Fruit fly (Drosophila melanogaster) whole organism, prepupa: ENCODE measurements around the gene Tap42.
A peak's percentile ranks its signal among the peaks of the same experiment; 100 is the strongest.

Experiments
- Blimp-1 ChIP-seq: fragments of 200-800 bp; sonication (Bioruptor generic); optimal IDR thresholded peaks from 3 replicates; lab custom pipeline; 2017; ENCODE audit warnings: missing biosample characterization, missing genetic modification characterization, mild to moderate bottlenecking, moderate library complexity, missing genetic modification reagents
- CG10631 ChIP-seq: fragments of 200-800 bp; sonication (Bioruptor generic); optimal IDR thresholded peaks from 2 replicates; lab custom pipeline; 2016; ENCODE audit warnings: missing biosample characterization, missing genetic modification characterization
- CG10669 ChIP-seq: fragments of 200-800 bp; sonication (Bioruptor generic); optimal IDR thresholded peaks from 3 replicates; lab custom pipeline; 2018; ENCODE audit warnings: missing biosample characterization, mild to moderate bottlenecking, missing genetic modification characterization, moderate library complexity
- CG11762 ChIP-seq: fragments of 200-800 bp; sonication (Bioruptor generic); optimal IDR thresholded peaks from 3 replicates; lab custom pipeline; 2016; ENCODE audit warnings: missing biosample characterization, missing genetic modification characterization; ENCODE audit not compliant: insufficient read depth
- CG11902 ChIP-seq: fragments of 200-800 bp; sonication (Bioruptor generic); optimal IDR thresholded peaks from 3 replicates; lab custom pipeline; 2016; ENCODE audit warnings: missing biosample characterization, missing genetic modification characterization
- CG15336 ChIP-seq: fragments of 200-800 bp; sonication (Bioruptor generic); IDR thresholded peaks from 2 replicates; pipeline ENCODE4 v1.3.6; 2022; ENCODE audit warnings: missing biosample characterization, missing genetic modification characterization
- CG16779 ChIP-seq: fragments of 200-800 bp; sonication (Bioruptor generic); optimal IDR thresholded peaks from 3 replicates; lab custom pipeline; 2017; ENCODE audit warnings: missing biosample characterization, mild to moderate bottlenecking, missing genetic modification characterization
- CG3032 ChIP-seq: fragments of 200-800 bp; optimal IDR thresholded peaks from 2 replicates; lab custom pipeline; 2019; ENCODE audit warnings: missing biosample characterization, mild to moderate bottlenecking, missing genetic modification characterization, moderate library complexity
- CG31627 ChIP-seq: fragments of 200-800 bp; sonication (Bioruptor generic); optimal IDR thresholded peaks from 3 replicates; lab custom pipeline; 2016; ENCODE audit warnings: missing biosample characterization, missing genetic modification characterization
- CG32006 ChIP-seq: fragments of 200-800 bp; sonication (Bioruptor generic); optimal IDR thresholded peaks from 3 replicates; lab custom pipeline; 2017; ENCODE audit warnings: missing biosample characterization, mild to moderate bottlenecking, missing genetic modification characterization
- CG34406 ChIP-seq: fragments of 200-800 bp; sonication (Bioruptor generic); optimal IDR thresholded peaks from 3 replicates; lab custom pipeline; 2016; ENCODE audit warnings: missing biosample characterization, missing genetic modification characterization
- CG3919 ChIP-seq: fragments of 200-800 bp; sonication (Bioruptor generic); optimal IDR thresholded peaks from 3 replicates; lab custom pipeline; 2016; ENCODE audit warnings: missing biosample characterization, missing genetic modification characterization
- CG4318 ChIP-seq: fragments of 200-800 bp; sonication (Bioruptor generic); optimal IDR thresholded peaks from 3 replicates; lab custom pipeline; 2017; ENCODE audit warnings: missing biosample characterization, mild to moderate bottlenecking, missing genetic modification characterization
- CG6163 ChIP-seq: fragments of 200-800 bp; sonication (Bioruptor generic); IDR thresholded peaks from 3 replicates; pipeline ENCODE4 v1.3.6; 2022; ENCODE audit warnings: missing biosample characterization, missing genetic modification characterization
- CG6792 ChIP-seq: fragments of 200-800 bp; sonication (Bioruptor generic); optimal IDR thresholded peaks from 3 replicates; lab custom pipeline; 2016; ENCODE audit warnings: missing biosample characterization, missing genetic modification characterization
- CG6808 ChIP-seq: fragments of 200-800 bp; sonication (Bioruptor generic); optimal IDR thresholded peaks from 3 replicates; lab custom pipeline; 2017; ENCODE audit warnings: missing biosample characterization, missing genetic modification characterization, mild to moderate bottlenecking, moderate library complexity, missing genetic modification reagents
- CG8119 ChIP-seq: fragments of 200-800 bp; sonication (Bioruptor generic); IDR thresholded peaks from 3 replicates; pipeline ENCODE4 v1.3.6; 2022; ENCODE audit warnings: missing biosample characterization, missing genetic modification characterization
- CG8319 ChIP-seq: fragments of 200-800 bp; sonication (Bioruptor generic); optimal IDR thresholded peaks from 3 replicates; lab custom pipeline; 2016; ENCODE audit warnings: missing biosample characterization, missing genetic modification characterization
- CG8632 ChIP-seq: fragments of 200-800 bp; sonication (Bioruptor generic); optimal IDR thresholded peaks from 3 replicates; lab custom pipeline; 2016; ENCODE audit warnings: missing biosample characterization, missing genetic modification characterization
- CG9139 ChIP-seq: fragments of 200-800 bp; sonication (Bioruptor generic); optimal IDR thresholded peaks from 3 replicates; lab custom pipeline; 2017; ENCODE audit warnings: missing biosample characterization, mild to moderate bottlenecking, missing genetic modification characterization
- Eip75B ChIP-seq: fragments of 200-800 bp; sonication (Bioruptor generic); optimal IDR thresholded peaks from 3 replicates; lab custom pipeline; 2016; ENCODE audit warnings: missing biosample characterization, missing genetic modification characterization
- Eip78C ChIP-seq: fragments of 200-800 bp; sonication (Bioruptor generic); peaks from one replicate; lab custom pipeline; 2016; ENCODE audit warnings: missing biosample characterization, missing genetic modification characterization
- Eip93F ChIP-seq: fragments of 200-800 bp; sonication (Bioruptor generic); optimal IDR thresholded peaks from 2 replicates; lab custom pipeline; 2016; ENCODE audit warnings: missing biosample characterization, mild to moderate bottlenecking, missing genetic modification characterization
- Ets21C ChIP-seq: fragments of 200-800 bp; sonication (Bioruptor generic); optimal IDR thresholded peaks from 3 replicates; lab custom pipeline; 2016; ENCODE audit warnings: missing biosample characterization, missing genetic modification characterization
- Hr38 ChIP-seq: sonication (Bioruptor generic); optimal IDR thresholded peaks from 2 replicates; lab custom pipeline; 2016; ENCODE audit warnings: missing biosample characterization, missing genetic modification characterization
- Hr4 ChIP-seq: fragments of 200-800 bp; sonication (Bioruptor generic); optimal IDR thresholded peaks from 3 replicates; lab custom pipeline; 2016; ENCODE audit warnings: missing biosample characterization, missing genetic modification characterization
- Smox ChIP-seq: fragments of 200-800 bp; sonication (Bioruptor generic); optimal IDR thresholded peaks from 3 replicates; lab custom pipeline; 2016; ENCODE audit warnings: missing biosample characterization, missing genetic modification characterization
- Sox14 ChIP-seq: fragments of 200-800 bp; sonication (Bioruptor generic); optimal IDR thresholded peaks from 3 replicates; lab custom pipeline; 2016; ENCODE audit warnings: missing biosample characterization, missing genetic modification characterization
- Sox15 ChIP-seq: fragments of 200-800 bp; sonication (Bioruptor generic); optimal IDR thresholded peaks from 3 replicates; lab custom pipeline; 2016; ENCODE audit warnings: missing biosample characterization, missing genetic modification characterization
- achi ChIP-seq: fragments of 200-800 bp; sonication (Bioruptor generic); optimal IDR thresholded peaks from 3 replicates; lab custom pipeline; 2016; ENCODE audit warnings: missing biosample characterization, missing genetic modification characterization
- acj6 ChIP-seq: fragments of 200-800 bp; sonication (Bioruptor generic); optimal IDR thresholded peaks from 3 replicates; lab custom pipeline; 2016; ENCODE audit warnings: missing biosample characterization, missing genetic modification characterization
- cyc ChIP-seq: fragments of 200-800 bp; sonication (Bioruptor generic); optimal IDR thresholded peaks from 3 replicates; lab custom pipeline; 2016; ENCODE audit warnings: missing biosample characterization, missing genetic modification characterization
- dac ChIP-seq: fragments of 200-800 bp; sonication (Bioruptor generic); optimal IDR thresholded peaks from 2 replicates; lab custom pipeline; 2017; ENCODE audit warnings: missing biosample characterization, mild to moderate bottlenecking, missing genetic modification characterization
- dsx ChIP-seq: fragments of 200-800 bp; optimal IDR thresholded peaks from 3 replicates; lab custom pipeline; 2019; ENCODE audit warnings: missing biosample characterization, mild to moderate bottlenecking, missing genetic modification characterization, moderate library complexity; ENCODE audit not compliant: poor library complexity, severe bottlenecking
- eg ChIP-seq: fragments of 200-800 bp; sonication (Bioruptor generic); IDR thresholded peaks from 3 replicates; pipeline ENCODE4 v1.3.6; 2022; ENCODE audit warnings: missing biosample characterization, missing genetic modification characterization
- esn ChIP-seq: fragments of 200-800 bp; sonication (Bioruptor generic); optimal IDR thresholded peaks from 2 replicates; lab custom pipeline; 2016; ENCODE audit warnings: missing biosample characterization, mild to moderate bottlenecking, missing genetic modification characterization, moderate library complexity
- fd59A ChIP-seq: fragments of 200-800 bp; sonication (Bioruptor generic); optimal IDR thresholded peaks from 2 replicates; lab custom pipeline; 2017; ENCODE audit warnings: missing biosample characterization, mild to moderate bottlenecking, missing genetic modification characterization, missing genetic modification reagents
- fkh ChIP-seq: fragments of 200-800 bp; sonication (Bioruptor generic); optimal IDR thresholded peaks from 3 replicates; lab custom pipeline; 2017; ENCODE audit warnings: missing biosample characterization, mild to moderate bottlenecking, missing genetic modification characterization, moderate library complexity
- lz ChIP-seq: fragments of 200-800 bp; sonication (Bioruptor generic); optimal IDR thresholded peaks from 3 replicates; lab custom pipeline; 2016; ENCODE audit warnings: missing biosample characterization, missing genetic modification characterization
- pdm3 ChIP-seq: fragments of 200-800 bp; sonication (Bioruptor generic); optimal IDR thresholded peaks from 3 replicates; lab custom pipeline; 2016; ENCODE audit warnings: missing biosample characterization, missing genetic modification characterization
- salr ChIP-seq, 2 experiments: fragments of 200-800 bp; sonication (Bioruptor generic); optimal IDR thresholded peaks; 3 replicates each; lab custom pipeline; 2016 to 2018; ENCODE audit warnings: missing biosample characterization in 2 of 2, missing genetic modification characterization in 2 of 2, mild to moderate bottlenecking in 1 of 2
- spab ChIP-seq: fragments of 200-800 bp; sonication (Bioruptor generic); optimal IDR thresholded peaks from 2 replicates; lab custom pipeline; 2017; ENCODE audit warnings: missing biosample characterization, mild to moderate bottlenecking, missing genetic modification characterization, missing genetic modification reagents
- ss ChIP-seq, 2 experiments: fragments of 200-800 bp; sonication (Bioruptor generic); optimal IDR thresholded peaks; 2 replicates in 1 of 2; 3 replicates in 1 of 2; lab custom pipeline; 2017 to 2018; ENCODE audit warnings: mild to moderate bottlenecking in 2 of 2, missing biosample characterization in 2 of 2, missing genetic modification characterization in 2 of 2, moderate library complexity in 1 of 2
- svp ChIP-seq: fragments of 200-800 bp; sonication (Bioruptor generic); peaks from one replicate; lab custom pipeline; 2016; ENCODE audit warnings: missing biosample characterization, missing genetic modification characterization
- topi ChIP-seq: fragments of 200-800 bp; sonication (Bioruptor generic); optimal IDR thresholded peaks from 3 replicates; lab custom pipeline; 2016; ENCODE audit warnings: missing biosample characterization, missing genetic modification characterization
- vri ChIP-seq: fragments of 200-800 bp; sonication (Bioruptor generic); optimal IDR thresholded peaks from 3 replicates; lab custom pipeline; 2016; ENCODE audit warnings: missing biosample characterization, mild to moderate bottlenecking, missing genetic modification characterization

Gene Tap42

DNA sequence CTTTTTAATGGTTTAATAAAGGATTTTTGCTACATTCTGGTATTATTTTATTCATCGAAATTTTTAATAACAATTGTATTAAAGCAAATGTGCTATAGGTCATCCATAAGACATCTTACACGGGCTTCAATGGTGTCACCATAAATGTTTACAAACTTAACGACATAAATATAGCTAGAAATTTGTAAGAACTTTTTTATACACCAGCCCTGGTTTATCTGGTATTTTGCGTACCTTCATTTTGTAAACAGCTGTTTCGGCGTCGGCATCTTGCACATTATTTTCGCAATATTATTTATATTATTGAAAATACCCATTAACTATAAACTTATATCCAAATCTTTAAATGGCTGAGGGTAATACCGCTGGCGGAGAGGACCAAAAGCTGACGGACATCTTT lies at the start of gene Tap42:
Gene Tap42 (plus strand): TSS at position 240 of the 400 bp plus-strand sequence.
- peak; percentile 34 for TF ChIP-seq Eip93F
- TF ChIP-seq Sox15 (GFP tag; lab: Kevin White, UChicago) = no peak
- TF ChIP-seq Hr38 = no peak
- peak; percentile 37 for TF ChIP-seq Smox (GFP tag; lab: Kevin White, UChicago)
- TF ChIP-seq ss (GFP tag; optimal IDR thresholded peaks at IDR 0.05; lab: Kevin White, UChicago) = no peak
- no peak for TF ChIP-seq CG11902
- TF ChIP-seq CG11762 (GFP tag; lab: Kevin White, UChicago) = no peak
- no peak for TF ChIP-seq achi
- TF ChIP-seq fkh (GFP tag; lab: Kevin White, UChicago) = no peak
- peak; percentile 25 for TF ChIP-seq pdm3
- TF ChIP-seq Eip78C (GFP tag; lab: Kevin White, UChicago) = peak; percentile 79
- TF ChIP-seq CG10631 = no peak
- TF ChIP-seq CG8632 (GFP tag; lab: Kevin White, UChicago) = no peak
- TF ChIP-seq cyc (GFP tag; lab: Kevin White, UChicago) = peak; percentile 9
- peak; percentile 24 for TF ChIP-seq acj6 (GFP tag; lab: Kevin White, UChicago)
- no peak for TF ChIP-seq vri (GFP tag; lab: Kevin White, UChicago)
- TF ChIP-seq CG10669 (GFP tag; lab: Kevin White, UChicago) = no peak
- no peak for TF ChIP-seq CG15336 (GFP tag; lab: Robert Waterston, UW)
- TF ChIP-seq Hr4 = peak; percentile 25
- no peak for TF ChIP-seq CG8319 (GFP tag; lab: Kevin White, UChicago)
- no peak for TF ChIP-seq Ets21C (GFP tag; lab: Kevin White, UChicago)
- TF ChIP-seq CG31627 (GFP tag; lab: Kevin White, UChicago) = no peak
- TF ChIP-seq svp (GFP tag; lab: Kevin White, UChicago) = no peak
- no peak for TF ChIP-seq topi
- no peak for TF ChIP-seq dsx (GFP tag; lab: Kevin White, UChicago)
- peak; percentile 5 for TF ChIP-seq lz (GFP tag; lab: Kevin White, UChicago)
- no peak for TF ChIP-seq CG6163 (GFP tag; lab: Robert Waterston, UW)
- TF ChIP-seq CG4318 = no peak
- no peak for TF ChIP-seq CG6792
- peak; percentile 3 for TF ChIP-seq CG3032 (tag; lab: Kevin White, UChicago)
- no peak for TF ChIP-seq CG3919 (GFP tag; lab: Kevin White, UChicago)
- no peak for TF ChIP-seq CG8119
- TF ChIP-seq CG34406 (GFP tag; lab: Kevin White, UChicago) = no peak
- TF ChIP-seq CG32006 (GFP tag; lab: Kevin White, UChicago) = no peak
- TF ChIP-seq esn = peak; percentile 45
- no peak for TF ChIP-seq CG16779 (tag; lab: Kevin White, UChicago)
- TF ChIP-seq dac (GFP tag; lab: Kevin White, UChicago) = no peak
- no peak for TF ChIP-seq Sox14
- no peak for TF ChIP-seq fd59A
- no peak for TF ChIP-seq spab (GFP tag; lab: Kevin White, UChicago)
- no peak for TF ChIP-seq Blimp-1 (GFP tag; lab: Kevin White, UChicago)
- no peak for TF ChIP-seq CG9139 (GFP tag; lab: Kevin White, UChicago)
- TF ChIP-seq salr (GFP tag; optimal IDR thresholded peaks at IDR 0.05; lab: Kevin White, UChicago) = no peak
- no peak for TF ChIP-seq CG6808 (GFP tag; lab: Kevin White, UChicago)
- TF ChIP-seq Eip75B (GFP tag; lab: Kevin White, UChicago) = no peak
- TF ChIP-seq eg (GFP tag; lab: Robert Waterston, UW) = no peak
